Worm (Caenorhabditis elegans): ENCODE data around the gene erh-1.

ce11 chrV:10556362-10556761 is 22.6 kb downstream of the erh-1 start:
- TF ChIP-seq ztf-29 (GFP tag; IDR thresholded peaks at IDR 0.05) = no peak
- TF ChIP-seq flt-1 (GFP tag; IDR thresholded peaks at IDR 0.05) = no peak
- TF ChIP-seq ztf-23 (GFP tag; IDR thresholded peaks at IDR 0.05) = no peak
- TF ChIP-seq T22C8.4 (GFP tag; IDR thresholded peaks at IDR 0.05) = no peak
- TF ChIP-seq klf-2 (GFP tag; conservative IDR thresholded peaks at IDR 0.05) = no peak
- TF ChIP-seq med-1 (GFP tag; optimal IDR thresholded peaks at IDR 0.05; ENCODE audit: insufficient read depth) = no peak
- TF ChIP-seq tab-1 (GFP tag; IDR thresholded peaks at IDR 0.05) = no peak
- no peak for TF ChIP-seq ref-1 (GFP tag; conservative IDR thresholded peaks at IDR 0.05)

All from whole organism, midembryonic.